Worm (Caenorhabditis elegans) whole organism, early embryonic: ENCODE data around the gene F26F4.9.

ENCODE experiments used
- B0310.2 ChIP-seq: sonication (generic microtip); optimal IDR thresholded peaks from 2 replicates; lab custom pipeline; 2016; ENCODE audit warnings: mild to moderate bottlenecking, missing genetic modification characterization, missing compliant biosample characterization
- F13C5.2 ChIP-seq: sonication (generic microtip); optimal IDR thresholded peaks from 2 replicates; lab custom pipeline; 2017; ENCODE audit warnings: mild to moderate bottlenecking, missing genetic modification characterization, inconsistent platforms, missing compliant biosample characterization
- aly-1 ChIP-seq: sonication (generic microtip); optimal IDR thresholded peaks from 2 replicates; lab custom pipeline; 2016; ENCODE audit warnings: missing genetic modification characterization, missing compliant biosample characterization
- ama-1 ChIP-seq: fragments of 150-350 bp; optimal IDR thresholded peaks from 2 replicates; lab custom pipeline; 2014
- ceh-13 ChIP-seq: fragments of 200-800 bp; sonication (Bioruptor generic); optimal IDR thresholded peaks from 2 replicates; lab custom pipeline; 2018; ENCODE audit warnings: mild to moderate bottlenecking, missing genetic modification characterization, missing compliant biosample characterization
- ceh-36 ChIP-seq: sonication (generic microtip); optimal IDR thresholded peaks from 2 replicates; lab custom pipeline; 2016; ENCODE audit warnings: missing genetic modification characterization, inconsistent platforms, missing compliant biosample characterization
- ets-7 ChIP-seq: sonication (generic microtip); optimal IDR thresholded peaks from 2 replicates; lab custom pipeline; 2016; ENCODE audit warnings: missing genotype, missing genetic modification characterization, missing compliant biosample characterization
- flt-1 ChIP-seq: fragments of 200-800 bp; sonication (Bioruptor generic); IDR thresholded peaks from 2 replicates; pipeline ENCODE4 v1.3.6; 2022; ENCODE audit warnings: missing genetic modification characterization, missing compliant biosample characterization
- hmbx-1 ChIP-seq: sonication (generic microtip); optimal IDR thresholded peaks from 2 replicates; lab custom pipeline; 2016; ENCODE audit warnings: mild to moderate bottlenecking, missing genetic modification characterization, missing compliant biosample characterization
- hmg-4 ChIP-seq: fragments of 200-800 bp; sonication (Bioruptor generic); optimal IDR thresholded peaks from 2 replicates; lab custom pipeline; 2018; ENCODE audit warnings: mild to moderate bottlenecking, missing genetic modification characterization, missing compliant biosample characterization
- hnd-1 ChIP-seq: sonication (generic microtip); optimal IDR thresholded peaks from 2 replicates; lab custom pipeline; 2016; ENCODE audit warnings: missing genetic modification characterization, missing compliant biosample characterization
- pes-1 ChIP-seq: fragments of 200-800 bp; sonication (Bioruptor generic); IDR thresholded peaks from 2 replicates; pipeline ENCODE4 v1.3.6; 2022; ENCODE audit warnings: missing genetic modification reagents, missing genetic modification characterization, missing compliant biosample characterization
- scrt-1 ChIP-seq: fragments of 200-800 bp; sonication (Bioruptor generic); IDR thresholded peaks from 2 replicates; pipeline ENCODE4 v1.3.6; 2022; ENCODE audit warnings: missing genetic modification characterization, missing compliant biosample characterization
- sea-1 ChIP-seq: fragments of 200-800 bp; sonication (Bioruptor generic); conservative IDR thresholded peaks from 2 replicates; pipeline ENCODE4 v1.3.6; 2022; ENCODE audit warnings: missing genetic modification characterization, missing compliant biosample characterization
- tbx-11 ChIP-seq: fragments of 200-800 bp; sonication (Bioruptor generic); IDR thresholded peaks from 2 replicates; pipeline ENCODE4 v1.3.6; 2022; ENCODE audit warnings: missing genetic modification characterization, missing compliant biosample characterization
- tbx-37 ChIP-seq: fragments of 200-800 bp; sonication (Bioruptor generic); conservative IDR thresholded peaks from 2 replicates; pipeline ENCODE4 v1.3.6; 2022; ENCODE audit warnings: missing genetic modification reagents, missing genetic modification characterization, missing compliant biosample characterization
- tra-4 ChIP-seq: sonication (generic microtip); optimal IDR thresholded peaks from 2 replicates; lab custom pipeline; 2017; ENCODE audit warnings: missing genetic modification characterization, missing compliant biosample characterization

F26F4.9 gene

DNA sequence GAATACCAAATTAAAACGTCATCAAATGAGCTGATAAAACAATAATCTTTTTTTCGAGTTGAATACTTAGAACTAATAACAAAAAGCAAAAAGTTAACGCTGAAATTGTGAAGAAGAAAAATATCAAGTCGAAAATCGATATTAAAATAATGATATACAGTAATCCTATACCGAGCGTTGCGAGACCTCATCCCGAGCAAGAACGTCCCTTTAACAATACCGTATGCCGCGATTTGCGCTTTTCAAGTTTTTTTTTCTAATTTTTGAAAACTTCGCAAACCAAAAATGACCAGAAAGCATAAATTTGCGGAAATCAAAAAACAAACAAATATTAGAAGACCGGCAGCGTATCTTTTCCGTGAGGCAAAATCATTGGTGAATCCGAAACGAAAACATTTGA lies 21.3 kb downstream of the F26F4.9 start, which contains the start of gene F26F4.5:
Gene F26F4.5, minus strand, starts transcription at position 256 of the 400 bp plus-strand sequence.
- TF ChIP-seq ceh-36 (tag; lab: Kevin White, UChicago) (no peak), B0310.2 (tag; lab: Kevin White, UChicago) (no peak), aly-1 (no peak)

DNA sequence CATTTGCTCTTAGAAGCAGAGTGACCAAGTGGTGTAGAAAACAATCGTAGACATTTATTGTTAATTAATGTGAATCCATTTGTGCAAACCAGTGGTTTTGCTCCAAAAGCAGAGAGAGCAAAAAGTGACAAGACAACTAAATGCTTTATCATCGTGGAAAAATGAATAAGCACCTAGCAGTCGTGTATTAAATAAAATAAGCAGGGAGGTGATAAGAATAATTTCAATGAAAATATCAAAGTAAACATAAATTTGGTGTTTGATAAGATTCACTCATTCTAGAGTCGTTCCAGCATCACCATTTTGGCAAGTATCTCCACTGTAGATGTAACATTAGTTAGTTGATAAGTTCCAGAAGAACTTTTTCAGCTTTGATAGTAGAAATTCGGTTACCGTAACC lies 25.0 kb downstream of the F26F4.9 start, which contains the start of gene clec-6:
Gene clec-6, minus strand, starts transcription at position 154 of the 400 bp plus-strand sequence.
- TF ChIP-seq ceh-13 (GFP tag; lab: Kevin White, UChicago) = no peak
- no peak for TF ChIP-seq ets-7 (tag; lab: Kevin White, UChicago)
- no peak for TF ChIP-seq hmg-4 (GFP tag; lab: Kevin White, UChicago)
- TF ChIP-seq pes-1 (GFP tag; lab: Robert Waterston, UW) = no peak
- TF ChIP-seq hmbx-1 = no peak
- TF ChIP-seq hnd-1 (tag; lab: Kevin White, UChicago) = no peak
- TF ChIP-seq sea-1 (GFP tag; lab: Robert Waterston, UW) = no peak
- TF ChIP-seq flt-1 (GFP tag; lab: Robert Waterston, UW) = no peak
- TF ChIP-seq ceh-36 (tag; lab: Kevin White, UChicago) = no peak

DNA sequence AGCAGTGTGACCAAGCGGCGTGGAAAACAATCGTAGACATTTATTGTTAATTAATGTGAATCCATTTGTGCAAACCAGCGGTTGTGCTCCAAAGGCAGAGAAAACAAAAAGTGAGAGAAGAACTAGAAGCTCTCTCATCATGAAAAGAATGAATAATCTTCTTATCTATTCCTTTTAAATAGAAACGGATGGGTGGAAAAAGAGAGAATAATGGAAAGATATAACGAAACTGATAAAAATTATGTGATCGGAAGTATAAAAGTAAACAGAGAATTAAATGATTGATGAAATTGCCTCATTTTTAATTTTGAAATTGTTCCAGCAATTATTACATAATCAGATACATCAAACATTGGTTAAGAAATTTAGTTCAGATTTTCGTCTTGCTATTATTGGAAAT lies 28.9 kb downstream of the F26F4.9 start, which contains the start of gene clec-5:
Gene clec-5, minus strand, starts transcription at position 178 of the 400 bp plus-strand sequence.
- TF ChIP-seq sea-1 (GFP tag; lab: Robert Waterston, UW) (no peak), F13C5.2 (no peak), hnd-1 (tag; lab: Kevin White, UChicago) (no peak), scrt-1 (no peak), hmg-4 (GFP tag; lab: Kevin White, UChicago) (no peak), tbx-11 (GFP tag; lab: Robert Waterston, UW) (no peak)

DNA sequence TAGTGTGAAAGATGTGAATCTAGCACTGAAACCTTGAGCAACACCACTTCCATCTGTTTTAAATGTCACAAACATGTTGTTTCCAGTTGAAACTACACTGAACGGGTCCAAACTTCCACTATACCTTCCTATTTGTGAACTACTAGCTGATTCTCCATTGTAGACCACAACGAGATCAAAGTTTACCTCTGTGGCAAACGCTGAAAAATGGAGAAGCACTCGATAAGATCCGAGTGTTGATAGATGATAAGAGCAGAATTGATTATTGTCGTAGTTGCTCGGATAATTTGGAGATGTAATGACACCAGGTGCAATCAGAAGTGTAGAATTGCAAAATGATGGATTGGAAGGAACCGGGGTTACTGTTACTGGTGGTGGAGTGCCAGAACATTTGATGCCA lies 30.4 kb downstream of the F26F4.9 start:
- no peak for TF ChIP-seq tra-4 (tag; lab: Kevin White, UChicago)
- no peak for TF ChIP-seq F13C5.2
- no peak for TF ChIP-seq pes-1 (GFP tag; lab: Robert Waterston, UW)
- TF ChIP-seq sea-1 (GFP tag; lab: Robert Waterston, UW) = no peak
- TF ChIP-seq ets-7 (tag; lab: Kevin White, UChicago) = no peak
- TF ChIP-seq tbx-11 (GFP tag; lab: Robert Waterston, UW) = no peak
- no peak for TF ChIP-seq ama-1
- no peak for TF ChIP-seq ceh-13 (GFP tag; lab: Kevin White, UChicago)
- no peak for TF ChIP-seq hnd-1 (tag; lab: Kevin White, UChicago)
- no peak for TF ChIP-seq B0310.2 (tag; lab: Kevin White, UChicago)
- TF ChIP-seq tbx-37 (GFP tag; lab: Robert Waterston, UW) = no peak
- TF ChIP-seq aly-1 = no peak
- no peak for TF ChIP-seq scrt-1
- TF ChIP-seq hmbx-1 = no peak
- no peak for TF ChIP-seq ceh-36 (tag; lab: Kevin White, UChicago)
- TF ChIP-seq flt-1 (GFP tag; lab: Robert Waterston, UW) = no peak
- TF ChIP-seq hmg-4 (GFP tag; lab: Kevin White, UChicago) = no peak

DNA sequence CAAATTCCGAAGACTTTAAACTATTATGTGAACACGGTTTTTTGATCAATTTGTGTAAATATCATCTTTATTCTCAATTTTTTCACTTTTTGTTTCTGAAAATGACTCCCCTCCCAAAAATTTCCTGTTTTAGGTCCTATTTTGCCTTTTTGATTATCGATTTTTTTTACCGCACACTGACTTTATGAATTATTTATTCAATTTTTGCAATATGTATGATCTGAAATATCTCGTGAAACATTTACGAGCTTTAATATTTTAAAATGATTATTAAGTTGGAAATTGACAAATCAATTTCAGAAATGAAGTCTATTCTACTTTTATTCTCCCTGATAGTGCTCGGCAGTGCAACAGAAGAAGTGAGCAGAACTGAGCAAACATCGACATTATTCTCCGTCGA lies 32.9 kb downstream of the F26F4.9 start, which contains the start of gene C35D10.1:
Gene C35D10.1, plus strand, starts transcription at position 301 of the 400 bp plus-strand sequence.
- TF ChIP-seq pes-1 (GFP tag; lab: Robert Waterston, UW) (no peak), tra-4 (tag; lab: Kevin White, UChicago) (no peak), ets-7 (tag; lab: Kevin White, UChicago) (no peak), hmg-4 (GFP tag; lab: Kevin White, UChicago) (no peak), B0310.2 (tag; lab: Kevin White, UChicago) (no peak), scrt-1 (no peak), hnd-1 (tag; lab: Kevin White, UChicago) (no peak), tbx-11 (GFP tag; lab: Robert Waterston, UW) (no peak), ceh-36 (tag; lab: Kevin White, UChicago) (no peak), F13C5.2 (no peak)

DNA sequence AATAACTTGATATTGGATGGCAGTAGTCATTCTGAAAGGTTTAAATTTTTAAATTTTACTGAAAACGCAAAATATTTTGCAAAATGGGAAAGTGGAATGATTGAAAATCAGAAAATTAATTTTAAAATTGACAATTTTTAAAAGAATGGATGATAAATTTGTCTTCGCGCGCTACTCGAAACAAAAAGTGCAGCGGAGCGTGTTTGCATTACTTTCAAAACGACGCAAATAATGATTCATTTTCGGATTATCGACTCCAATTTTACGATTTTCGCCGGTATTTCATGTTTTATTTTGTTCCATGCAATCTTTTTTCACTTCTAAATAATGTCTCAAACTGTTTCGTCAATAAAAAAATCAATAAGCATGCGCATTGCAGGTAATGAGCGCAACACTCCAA lies 34.0 kb downstream of the F26F4.9 start, which contains the start of the genes tost-1 and arx-6:
Gene tost-1, minus strand, starts transcription at position 31 of the 400 bp plus-strand sequence.
Gene arx-6, plus strand, starts transcription at position 378 of the 400 bp plus-strand sequence.
- TF ChIP-seq pes-1 (GFP tag; lab: Robert Waterston, UW) (no peak), hmg-4 (GFP tag; lab: Kevin White, UChicago) (peak; percentile 35)

DNA sequence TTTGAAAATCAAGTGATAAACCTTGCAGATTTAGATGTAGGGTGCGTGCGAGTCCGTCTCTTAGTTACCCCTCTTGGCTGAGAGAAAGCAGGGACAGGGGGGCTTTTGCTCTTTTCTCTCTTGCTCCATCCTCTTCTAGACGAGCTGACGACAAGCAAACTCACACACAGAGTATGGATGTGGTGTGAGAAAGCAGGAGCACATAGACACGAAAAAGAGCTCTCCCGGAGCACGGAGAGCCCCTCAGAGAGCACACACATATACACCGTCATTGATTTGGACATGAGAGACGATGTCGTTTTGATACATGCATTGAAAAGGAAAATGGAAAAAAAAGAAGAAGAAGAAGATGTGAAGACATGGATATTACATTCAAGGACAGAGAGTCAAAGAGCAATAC lies 36.7 kb downstream of the F26F4.9 start:
- TF ChIP-seq flt-1 (GFP tag; lab: Robert Waterston, UW) (no peak), sea-1 (GFP tag; lab: Robert Waterston, UW) (no peak), ceh-13 (GFP tag; lab: Kevin White, UChicago) (no peak), scrt-1 (no peak), pes-1 (GFP tag; lab: Robert Waterston, UW) (no peak), tbx-11 (GFP tag; lab: Robert Waterston, UW) (no peak), tra-4 (tag; lab: Kevin White, UChicago) (no peak), aly-1 (no peak), B0310.2 (tag; lab: Kevin White, UChicago) (no peak), ama-1 (no peak), hmg-4 (GFP tag; lab: Kevin White, UChicago) (no peak), ets-7 (tag; lab: Kevin White, UChicago) (no peak), ceh-36 (tag; lab: Kevin White, UChicago) (no peak), tbx-37 (GFP tag; lab: Robert Waterston, UW) (no peak), F13C5.2 (no peak), hnd-1 (tag; lab: Kevin White, UChicago) (no peak), hmbx-1 (no peak)

DNA sequence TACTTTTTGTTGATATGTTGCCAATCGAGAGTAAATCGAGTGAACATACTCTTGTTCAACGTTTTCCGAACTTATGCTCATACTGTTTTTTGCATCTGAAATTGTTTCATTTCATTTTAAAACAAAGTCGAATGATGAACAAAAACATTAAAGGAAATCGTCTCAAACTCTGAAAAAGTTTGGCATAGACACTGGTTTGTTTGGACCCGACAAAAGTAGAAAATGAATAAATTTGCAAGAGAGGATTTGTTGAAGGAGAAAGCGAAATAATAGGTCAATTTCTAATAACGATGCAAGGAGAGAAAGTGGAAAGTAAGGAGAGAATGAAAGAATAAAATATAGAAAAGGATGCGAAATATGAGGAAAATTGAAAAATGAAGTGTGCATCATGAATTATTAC lies 37.6 kb downstream of the F26F4.9 start, which contains the start of gene C35D10.12:
Gene C35D10.12, minus strand, starts transcription at position 101 of the 400 bp plus-strand sequence.
- TF ChIP-seq B0310.2 (tag; lab: Kevin White, UChicago) = no peak
- TF ChIP-seq pes-1 (GFP tag; lab: Robert Waterston, UW) = no peak
- TF ChIP-seq F13C5.2 = no peak
- TF ChIP-seq ceh-13 (GFP tag; lab: Kevin White, UChicago) = no peak
- no peak for TF ChIP-seq tbx-11 (GFP tag; lab: Robert Waterston, UW)
- no peak for TF ChIP-seq hmbx-1
- TF ChIP-seq tra-4 (tag; lab: Kevin White, UChicago) = no peak
- no peak for TF ChIP-seq ama-1
- no peak for TF ChIP-seq tbx-37 (GFP tag; lab: Robert Waterston, UW)
- no peak for TF ChIP-seq ceh-36 (tag; lab: Kevin White, UChicago)
- TF ChIP-seq flt-1 (GFP tag; lab: Robert Waterston, UW) = no peak
- TF ChIP-seq hmg-4 (GFP tag; lab: Kevin White, UChicago) = no peak
- no peak for TF ChIP-seq hnd-1 (tag; lab: Kevin White, UChicago)
- no peak for TF ChIP-seq scrt-1
- no peak for TF ChIP-seq ets-7 (tag; lab: Kevin White, UChicago)
